Worm (Caenorhabditis elegans): Measurements from ENCODE around the gene unc-27.

Gene unc-27

ce11 chrX:8835887-8836348, 46.7 kb downstream of the unc-27 start, which contains the start of gene C28G1.2 (continued):
- peak; percentile 89 for TF ChIP-seq pha-4 (tag; optimal IDR thresholded peaks at IDR 0.05)

ce11 chrX:8838176-8838575, 48.9 kb downstream of the unc-27 start:
- TF ChIP-seq mml-1 (tag; optimal IDR thresholded peaks at IDR 0.05) (no peak), nhr-43 (tag; optimal IDR thresholded peaks at IDR 0.05; ENCODE audit: poor library complexity, severe bottlenecking) (peak; percentile 18), nfya-1 (tag; optimal IDR thresholded peaks at IDR 0.05; ENCODE audit: insufficient read depth) (peak; percentile 6)

Measured in whole organism, L3 larva.